Worm (Caenorhabditis elegans) whole organism, L2 larva: Measurements from ENCODE around the gene rgs-2.

ENCODE experiments used
- ZK546.5 ChIP-seq: sonication (generic microtip); optimal IDR thresholded peaks from 2 replicates; lab custom pipeline; 2017; ENCODE audit warnings: missing biosample characterization, missing genetic modification characterization
- ama-1 ChIP-seq: fragments of 150-350 bp; optimal IDR thresholded peaks from 2 replicates; lab custom pipeline; 2018; ENCODE audit warnings: inconsistent platforms
- ceh-16 ChIP-seq: fragments of 150-350 bp; optimal IDR thresholded peaks from 2 replicates; lab custom pipeline; 2014; ENCODE audit warnings: missing biosample characterization, missing genetic modification characterization
- fos-1 ChIP-seq: fragments of 150-350 bp; optimal IDR thresholded peaks from 2 replicates; lab custom pipeline; 2014; ENCODE audit warnings: missing biosample characterization, missing genetic modification characterization
- unc-62 ChIP-seq: fragments of 150-350 bp; optimal IDR thresholded peaks from 2 replicates; lab custom pipeline; 2014; ENCODE audit warnings: missing biosample characterization, missing genetic modification reagents, missing genetic modification characterization
- ztf-1 ChIP-seq: fragments of 200-800 bp; sonication (Bioruptor generic); conservative IDR thresholded peaks from 2 replicates; pipeline ENCODE4 v1.3.6; 2022; ENCODE audit warnings: missing genetic modification characterization, missing compliant biosample characterization

ce11 chrX:12679603-12680002, 32.9 kb upstream of the rgs-2 start:
- TF ChIP-seq fos-1 (tag; lab: Kevin White, UChicago) (no peak), unc-62 (GFP tag; lab: Kevin White, UChicago) (no peak), ceh-16 (tag; lab: Kevin White, UChicago) (no peak), ztf-1 (GFP tag; lab: Robert Waterston, UW) (no peak), ZK546.5 (tag; lab: Kevin White, UChicago) (no peak), ama-1 (no peak)
